Fruit fly (Drosophila melanogaster) whole organism: ENCODE measurements around the gene Tmem43.

Source experiments
- Dll ChIP-seq: fragments of >200 bp; optimal IDR thresholded peaks from 2 replicates; lab custom pipeline; 2017
- EcR ChIP-seq, 2 experiments: fragments of >200 bp; optimal IDR thresholded peaks; 2 replicates each; lab custom pipeline; 2017; ENCODE audit warnings: missing biosample characterization in 2 of 2, missing genetic modification characterization in 2 of 2, missing genetic modification reagents in 2 of 2
- pan ChIP-seq: fragments of >200 bp; optimal IDR thresholded peaks from 2 replicates; lab custom pipeline; 2017
- usp ChIP-seq: fragments of >200 bp; optimal IDR thresholded peaks from 2 replicates; lab custom pipeline; 2017; ENCODE audit warnings: missing biosample characterization, missing genetic modification characterization, mixed read lengths

- TF ChIP-seq pan (no peak), usp (GFP tag; lab: Kevin White, UChicago) (no peak), EcR (GFP tag; optimal IDR thresholded peaks at IDR 0.05; lab: Kevin White, UChicago) (no peak), Dll (lab: Kevin White, UChicago) (no peak)
Observed at dm6 chr3L:7941514-7941913, 26.6 kb upstream of the Tmem43 start.
